Fruit fly (Drosophila melanogaster): ENCODE measurements around the gene Pde1c.
A peak's percentile ranks its signal among the peaks of the same experiment; 100 is the strongest.

Gene Pde1c

dm6 chr2L:11807697-11808226 lies 120.6 kb downstream of the Pde1c start (continued):
- no peak for TF ChIP-seq CG10267 (tag; optimal IDR thresholded peaks at IDR 0.05)
- peak; percentile 93 for TF ChIP-seq pros (GFP tag; optimal IDR thresholded peaks at IDR 0.05)
- TF ChIP-seq CG7556 (GFP tag; optimal IDR thresholded peaks at IDR 0.05), result no peak
- TF ChIP-seq dimm (GFP tag; IDR thresholded peaks at IDR 0.05), result no peak
- no peak for TF ChIP-seq CG10979 (tag; optimal IDR thresholded peaks at IDR 0.05)
- TF ChIP-seq ind (GFP tag; optimal IDR thresholded peaks at IDR 0.05), result no peak
- TF ChIP-seq CG10462 (GFP tag; optimal IDR thresholded peaks at IDR 0.05), result no peak
- TF ChIP-seq CG6683 (GFP tag; optimal IDR thresholded peaks at IDR 0.05), result no peak
- no peak for TF ChIP-seq CG16815 (GFP tag; optimal IDR thresholded peaks at IDR 0.05)
- TF ChIP-seq CG17802 (tag; optimal IDR thresholded peaks at IDR 0.05), result no peak
- no peak for TF ChIP-seq CG32772 (GFP tag; IDR thresholded peaks at IDR 0.05)
- TF ChIP-seq CG16863 (GFP tag; optimal IDR thresholded peaks at IDR 0.05), result peak; percentile 46
- peak; percentile 53 for TF ChIP-seq pb (GFP tag; optimal IDR thresholded peaks at IDR 0.05)
- no peak for TF ChIP-seq CG4328 (GFP tag; optimal IDR thresholded peaks at IDR 0.05)
- TF ChIP-seq CG34422 (GFP tag; IDR thresholded peaks at IDR 0.05), result peak; percentile 72; the same call in 1 of the 3 replicates
- TF ChIP-seq CG8944 (GFP tag; optimal IDR thresholded peaks at IDR 0.05), result no peak
- no peak for TF ChIP-seq nmo (GFP tag; optimal IDR thresholded peaks at IDR 0.05)
- peak; percentile 18 for TF ChIP-seq HHEX (GFP tag; optimal IDR thresholded peaks at IDR 0.05)
- peak; percentile 5 for TF ChIP-seq kah (GFP tag; optimal IDR thresholded peaks at IDR 0.05)
- no peak for TF ChIP-seq tup (GFP tag; optimal IDR thresholded peaks at IDR 0.05)
- TF ChIP-seq ap (GFP tag; IDR thresholded peaks at IDR 0.05), result no peak
- TF ChIP-seq crc (GFP tag; optimal IDR thresholded peaks at IDR 0.05), result no peak
- no peak for TF ChIP-seq eve (GFP tag; optimal IDR thresholded peaks at IDR 0.05)
- peak; percentile 80 for TF ChIP-seq CG8478 (optimal IDR thresholded peaks at IDR 0.05)
- peak; percentile 34 for TF ChIP-seq Side (GFP tag; optimal IDR thresholded peaks at IDR 0.05)
- TF ChIP-seq Oaz (GFP tag; IDR thresholded peaks at IDR 0.05), result no peak
- TF ChIP-seq CG12659 (GFP tag; optimal IDR thresholded peaks at IDR 0.05), result no peak
- no peak for TF ChIP-seq salm (tag; optimal IDR thresholded peaks at IDR 0.05)
- peak; percentile 27 for TF ChIP-seq CG17385 (GFP tag; optimal IDR thresholded peaks at IDR 0.05)
- no peak for TF ChIP-seq wdn (GFP tag; IDR thresholded peaks at IDR 0.05)
- no peak for TF ChIP-seq danr (GFP tag; IDR thresholded peaks at IDR 0.05)
- TF ChIP-seq CG9437 (GFP tag; optimal IDR thresholded peaks at IDR 0.05), result no peak
- TF ChIP-seq Lpt (GFP tag; optimal IDR thresholded peaks at IDR 0.05), result no peak
- TF ChIP-seq MBD-R2 (GFP tag; IDR thresholded peaks at IDR 0.05), result peak; percentile 31; the same call in 1 of the 2 replicates
- TF ChIP-seq CG12942 (GFP tag; optimal IDR thresholded peaks at IDR 0.05), result no peak
- no peak for TF ChIP-seq stwl (tag; optimal IDR thresholded peaks at IDR 0.05)
- no peak for TF ChIP-seq CG14860 (GFP tag; IDR thresholded peaks at IDR 0.05; ENCODE audit: partially characterized antibody)
- TF ChIP-seq CG4617 (GFP tag; optimal IDR thresholded peaks at IDR 0.05; ENCODE audit: borderline replicate concordance), result no peak
- no peak for TF ChIP-seq Bteb2 (GFP tag; optimal IDR thresholded peaks at IDR 0.05)
- no peak for TF ChIP-seq CG18011 (GFP tag; optimal IDR thresholded peaks at IDR 0.05)
- TF ChIP-seq CG12219 (GFP tag; optimal IDR thresholded peaks at IDR 0.05), result peak; percentile 9
- no peak for TF ChIP-seq CG11696 (GFP tag; IDR thresholded peaks at IDR 0.05)
- no peak for TF ChIP-seq slp2 (GFP tag; optimal IDR thresholded peaks at IDR 0.05)
- no peak for TF ChIP-seq Dad (GFP tag; optimal IDR thresholded peaks at IDR 0.05)
- peak; percentile 25 for TF ChIP-seq gcm (GFP tag; optimal IDR thresholded peaks at IDR 0.05)
- TF ChIP-seq Dll (GFP tag; IDR thresholded peaks at IDR 0.05; ENCODE audit: partially characterized antibody), result no peak
- no peak for TF ChIP-seq dati (GFP tag; IDR thresholded peaks at IDR 0.05)
- TF ChIP-seq sens (GFP tag), result peak; percentile 88
- no peak for TF ChIP-seq CG3995 (GFP tag; optimal IDR thresholded peaks at IDR 0.05)
- no peak for TF ChIP-seq disco-r (GFP tag; optimal IDR thresholded peaks at IDR 0.05)
- TF ChIP-seq CG15479 (GFP tag; optimal IDR thresholded peaks at IDR 0.05), result peak; percentile 26
- TF ChIP-seq Usf (GFP tag; optimal IDR thresholded peaks at IDR 0.05), result no peak
